Worm (Caenorhabditis elegans): ENCODE results near the gene C08F1.8.

DNA sequence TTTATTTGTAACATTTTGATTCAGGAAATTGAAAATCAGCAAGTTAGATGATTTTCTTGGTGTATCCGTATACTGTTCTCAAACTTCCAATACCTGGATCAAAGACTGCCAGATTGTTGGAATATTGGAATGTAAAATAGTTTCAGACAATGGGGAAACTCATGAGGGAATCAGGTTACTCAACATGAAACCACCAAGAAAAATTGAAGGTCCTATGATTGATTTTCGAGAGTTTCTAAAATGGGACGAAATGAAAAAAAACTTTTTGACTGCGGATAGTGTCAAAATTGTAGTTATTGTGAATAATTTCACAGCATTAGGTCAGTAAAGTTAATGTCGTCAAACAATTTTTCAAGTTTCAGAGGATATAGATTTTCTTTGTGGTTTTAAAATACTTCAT is 36.3 kb downstream of the C08F1.8 start, which contains the start of gene math-3:
- TF ChIP-seq unc-130 (tag; optimal IDR thresholded peaks at IDR 0.05) (no peak), fos-1 (tag; optimal IDR thresholded peaks at IDR 0.05) (no peak), nhr-77 (tag; optimal IDR thresholded peaks at IDR 0.05) (no peak), snpc-4 (tag; optimal IDR thresholded peaks at IDR 0.05) (no peak), blmp-1 (tag; optimal IDR thresholded peaks at IDR 0.05) (no peak), lin-15B (tag; optimal IDR thresholded peaks at IDR 0.05) (no peak)

Data from whole organism, L1 larva.